Fruit fly (Drosophila melanogaster) whole organism, adult: ENCODE results near the gene CG11562.

Source experiments
- CG11617 ChIP-seq: fragments of 200-800 bp; sonication (Bioruptor generic); optimal IDR thresholded peaks from 2 replicates; lab custom pipeline; 2017; ENCODE audit warnings: mild to moderate bottlenecking, missing biosample characterization, missing genetic modification reagents, missing genetic modification characterization
- CG12768 ChIP-seq: fragments of 200-800 bp; sonication (Bioruptor generic); optimal IDR thresholded peaks from 2 replicates; lab custom pipeline; 2017; ENCODE audit warnings: missing biosample characterization, missing genetic modification characterization, mild to moderate bottlenecking, moderate library complexity, missing genetic modification reagents
- CG14711 ChIP-seq: fragments of 200-800 bp; sonication (Bioruptor generic); optimal IDR thresholded peaks from 2 replicates; lab custom pipeline; 2018; ENCODE audit warnings: missing biosample characterization, mild to moderate bottlenecking, missing genetic modification characterization, moderate library complexity
- CG1620 ChIP-seq: fragments of 200-800 bp; sonication (Bioruptor generic); optimal IDR thresholded peaks from 2 replicates; lab custom pipeline; 2016; ENCODE audit warnings: missing biosample characterization, missing genetic modification characterization
- CG33017 ChIP-seq: fragments of 200-800 bp; sonication (Bioruptor generic); optimal IDR thresholded peaks from 2 replicates; lab custom pipeline; 2018; ENCODE audit warnings: missing biosample characterization, mild to moderate bottlenecking, missing genetic modification characterization, moderate library complexity
- CG5204 ChIP-seq: fragments of 200-800 bp; sonication (Bioruptor generic); optimal IDR thresholded peaks from 2 replicates; lab custom pipeline; 2016; ENCODE audit warnings: missing biosample characterization, missing genetic modification characterization
- CG7045 ChIP-seq: fragments of 200-800 bp; sonication (Bioruptor generic); optimal IDR thresholded peaks from 2 replicates; lab custom pipeline; 2017; ENCODE audit warnings: missing biosample characterization, mild to moderate bottlenecking, missing genetic modification characterization
- CG7101 ChIP-seq: fragments of 200-800 bp; sonication (Bioruptor generic); optimal IDR thresholded peaks from 2 replicates; lab custom pipeline; 2018; ENCODE audit warnings: missing biosample characterization, mild to moderate bottlenecking, missing genetic modification characterization, moderate library complexity
- Clk ChIP-seq: fragments of 200-800 bp; sonication (Bioruptor generic); optimal IDR thresholded peaks from 2 replicates; lab custom pipeline; 2017; ENCODE audit warnings: missing biosample characterization, missing genetic modification characterization
- Crg-1 ChIP-seq: fragments of 200-800 bp; sonication (Bioruptor generic); optimal IDR thresholded peaks from 2 replicates; lab custom pipeline; 2016; ENCODE audit warnings: missing biosample characterization, missing genetic modification characterization
- Hr96 ChIP-seq: fragments of 200-800 bp; sonication (Bioruptor generic); optimal IDR thresholded peaks from 2 replicates; lab custom pipeline; 2016; ENCODE audit warnings: missing biosample characterization, missing genetic modification characterization
- Mnt ChIP-seq: fragments of 200-800 bp; sonication (Bioruptor generic); optimal IDR thresholded peaks from 2 replicates; lab custom pipeline; 2016; ENCODE audit warnings: missing biosample characterization, mild to moderate bottlenecking, missing genetic modification characterization
- bab1 ChIP-seq: fragments of 200-800 bp; sonication (Bioruptor generic); optimal IDR thresholded peaks from 3 replicates; lab custom pipeline; 2019; ENCODE audit warnings: missing biosample characterization, mild to moderate bottlenecking, missing genetic modification characterization, moderate library complexity
- cic ChIP-seq: fragments of 200-800 bp; sonication (Bioruptor generic); optimal IDR thresholded peaks from 2 replicates; lab custom pipeline; 2017; ENCODE audit warnings: missing biosample characterization, mild to moderate bottlenecking, missing genetic modification characterization, moderate library complexity
- cnc ChIP-seq, 2 experiments: fragments of >200 bp; optimal IDR thresholded peaks; 2 replicates each; lab custom pipeline; 2017
- kay ChIP-seq: fragments of 200-800 bp; sonication (Bioruptor generic); peaks from one replicate; lab custom pipeline; 2016; ENCODE audit warnings: missing biosample characterization, missing genetic modification characterization, borderline replicate concordance
- ovo ChIP-seq: fragments of 200-800 bp; sonication (Bioruptor generic); optimal IDR thresholded peaks from 2 replicates; lab custom pipeline; 2016; ENCODE audit warnings: missing biosample characterization, missing genetic modification characterization
- pad ChIP-seq: fragments of 200-800 bp; sonication (Bioruptor generic); optimal IDR thresholded peaks from 3 replicates; lab custom pipeline; 2017; ENCODE audit warnings: missing biosample characterization, missing genetic modification characterization, mild to moderate bottlenecking, moderate library complexity, missing genetic modification reagents
- tj ChIP-seq: fragments of 200-800 bp; sonication (Bioruptor generic); optimal IDR thresholded peaks from 3 replicates; lab custom pipeline; 2017; ENCODE audit warnings: missing biosample characterization, mild to moderate bottlenecking, missing genetic modification characterization, moderate library complexity
- toe ChIP-seq: fragments of 200-800 bp; sonication (Bioruptor generic); optimal IDR thresholded peaks from 2 replicates; lab custom pipeline; 2016; ENCODE audit warnings: missing biosample characterization, missing genetic modification characterization

Gene CG11562

DNA sequence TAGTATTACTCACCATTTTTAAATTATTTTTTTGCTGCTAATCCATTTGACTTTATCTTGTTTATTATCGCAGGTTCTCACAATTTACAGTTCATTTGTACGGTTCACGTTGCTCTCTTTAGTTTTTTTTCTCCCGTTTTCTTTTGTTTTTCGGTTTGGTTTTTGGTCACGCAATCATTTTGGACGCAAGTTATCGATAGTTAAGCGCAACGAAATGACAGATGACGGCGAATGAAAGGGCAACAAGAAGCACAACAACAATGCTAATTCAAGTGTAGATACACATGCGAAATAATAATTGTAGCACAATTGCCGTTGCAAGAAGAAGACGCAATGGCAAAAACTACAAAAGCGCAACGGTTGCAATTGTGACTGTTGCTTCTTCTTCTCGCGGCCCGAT lies 43.6 kb upstream of the CG11562 start:
- TF ChIP-seq CG11617 (no peak), CG7101 (no peak), tj (peak; percentile 72), Hr96 (GFP tag; lab: Kevin White, UChicago) (no peak)

DNA sequence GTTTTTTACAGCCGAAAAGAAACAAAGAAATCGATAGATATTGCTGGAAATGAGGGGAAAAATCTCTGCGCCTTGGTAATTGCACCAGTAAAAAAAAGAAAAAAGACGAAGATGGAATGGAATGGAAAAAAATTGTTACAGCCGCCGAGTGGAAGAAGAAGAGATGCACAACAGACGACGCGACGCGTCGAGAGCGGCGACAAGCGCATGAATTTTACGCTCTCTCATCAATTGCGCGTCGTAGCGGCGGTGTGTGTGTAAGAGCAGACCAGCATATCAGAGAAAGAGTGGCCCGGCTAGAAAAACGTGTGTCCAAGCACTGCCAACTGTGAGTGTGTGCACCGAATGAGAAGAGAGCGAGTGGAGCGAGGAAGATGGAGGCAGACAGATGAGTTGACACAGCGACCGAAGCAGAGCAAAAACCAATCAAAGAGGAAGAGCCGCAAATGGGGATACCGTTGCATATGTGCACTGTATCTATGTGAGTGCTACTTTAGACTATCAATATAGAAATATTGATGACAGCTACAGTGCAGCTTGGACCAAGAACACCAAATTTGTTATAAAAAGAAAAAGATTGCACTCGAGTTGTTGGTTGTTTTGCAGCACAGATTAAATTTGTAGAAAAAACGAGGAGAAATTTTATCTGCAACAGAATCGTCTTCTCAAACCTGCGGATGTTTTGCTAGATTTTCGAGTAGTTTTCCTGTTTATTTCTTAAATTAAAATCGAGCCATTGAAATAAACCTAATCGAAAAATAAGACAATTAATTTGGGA lies 43.0 kb upstream of the CG11562 start:
- TF ChIP-seq Clk = no peak
- peak; percentile 76 for TF ChIP-seq pad (GFP tag; lab: Kevin White, UChicago)
- peak; percentile 35 for TF ChIP-seq CG14711 (tag; lab: Kevin White, UChicago)
- TF ChIP-seq kay (GFP tag; lab: Kevin White, UChicago) = no peak
- peak; percentile 7 for TF ChIP-seq Hr96 (GFP tag; lab: Kevin White, UChicago)
- peak; percentile 25 for TF ChIP-seq tj
- TF ChIP-seq CG33017 (tag; lab: Kevin White, UChicago) = peak; percentile 11
- peak; percentile 18 for TF ChIP-seq ovo
- TF ChIP-seq cic (GFP tag; lab: Kevin White, UChicago) = peak; percentile 32
- peak; percentile 21 for TF ChIP-seq CG7101
- no peak for TF ChIP-seq cnc (optimal IDR thresholded peaks at IDR 0.05; lab: Kevin White, UChicago)
- peak; percentile 60 for TF ChIP-seq CG7045
- TF ChIP-seq Crg-1 (GFP tag; lab: Kevin White, UChicago) = peak; percentile 22
- TF ChIP-seq Mnt (GFP tag; lab: Kevin White, UChicago) = peak; percentile 32
- TF ChIP-seq CG11617 = no peak
- peak; percentile 28 for TF ChIP-seq CG12768 (GFP tag; lab: Kevin White, UChicago)

DNA sequence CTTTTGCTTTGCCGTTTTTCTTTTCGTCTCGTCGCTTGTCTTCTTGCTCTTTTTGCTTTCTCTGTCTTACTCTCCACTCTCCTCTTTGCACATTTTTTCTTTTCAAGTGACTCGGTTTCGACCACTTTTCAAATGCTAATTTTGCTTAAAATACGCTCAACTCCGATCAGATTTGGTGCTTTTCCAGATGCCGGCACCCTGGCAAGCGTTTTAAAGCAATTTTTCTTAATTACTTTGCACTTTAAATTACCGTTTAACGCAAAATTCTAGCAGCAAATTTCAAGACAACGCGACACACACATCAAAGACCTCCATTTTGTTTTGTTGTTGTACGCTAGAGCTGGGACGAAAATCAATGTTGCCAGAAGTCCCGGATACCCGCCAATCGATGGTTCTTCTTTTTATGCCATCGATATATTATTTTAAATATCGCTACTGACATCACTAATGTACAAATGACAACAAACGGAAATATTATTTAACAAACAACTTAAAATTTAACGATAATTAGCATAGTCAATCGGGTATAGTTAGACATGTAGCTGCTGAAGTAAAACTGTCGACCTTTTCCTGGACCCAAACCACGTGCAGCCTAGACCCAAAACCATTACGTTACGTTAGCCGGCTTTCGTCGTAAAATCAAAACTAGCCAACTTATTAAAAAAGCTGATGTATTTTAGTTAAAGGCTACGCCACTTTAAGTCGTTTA lies 41.6 kb upstream of the CG11562 start, which contains the start of gene kis:
Gene kis (minus strand): TSS at position 317 of the 709 bp plus-strand sequence.
- TF ChIP-seq pad (GFP tag; lab: Kevin White, UChicago) (peak; percentile 23), CG12768 (GFP tag; lab: Kevin White, UChicago) (peak; percentile 8), cic (GFP tag; lab: Kevin White, UChicago) (no peak), tj (no peak), CG33017 (tag; lab: Kevin White, UChicago) (peak; percentile 46), kay (GFP tag; lab: Kevin White, UChicago) (no peak), CG1620 (GFP tag; lab: Kevin White, UChicago) (peak; percentile 64), Mnt (GFP tag; lab: Kevin White, UChicago) (peak; percentile 75), CG11617 (peak; percentile 46), CG7045 (peak; percentile 24), bab1 (GFP tag; lab: Kevin White, UChicago) (peak; percentile 75), Clk (peak; percentile 9), CG14711 (tag; lab: Kevin White, UChicago) (no peak), ovo (no peak), Crg-1 (GFP tag; lab: Kevin White, UChicago) (peak; percentile 34), CG5204 (GFP tag; lab: Kevin White, UChicago) (no peak), toe (no peak), Hr96 (GFP tag; lab: Kevin White, UChicago) (peak; percentile 56), CG7101 (peak; percentile 25), cnc (optimal IDR thresholded peaks at IDR 0.05; lab: Kevin White, UChicago) (no peak)

DNA sequence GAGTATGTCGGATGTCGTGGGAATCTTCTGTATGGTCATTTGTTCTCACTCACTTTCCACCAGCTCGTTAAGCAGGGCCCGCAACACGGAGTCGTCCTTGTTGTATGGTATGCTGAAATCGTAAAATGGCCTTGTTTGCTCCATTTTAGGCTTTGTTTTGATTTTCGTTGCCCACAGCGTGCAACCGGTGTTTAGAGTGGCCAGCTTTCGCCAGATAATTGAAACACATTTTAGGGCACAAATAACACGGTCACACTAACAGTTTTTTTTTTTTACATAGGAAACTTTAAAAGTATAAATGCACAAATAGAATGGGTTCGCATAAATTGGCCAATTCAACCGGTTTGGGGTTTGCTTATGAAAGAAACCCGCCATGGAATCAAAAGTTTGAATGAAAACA lies 40.0 kb upstream of the CG11562 start, which contains the start of gene Rpp30:
Gene Rpp30 (minus strand): TSS at position 200 of the 400 bp plus-strand sequence.
- peak; percentile 82 for TF ChIP-seq Mnt (GFP tag; lab: Kevin White, UChicago)
- TF ChIP-seq bab1 (GFP tag; lab: Kevin White, UChicago) = peak; percentile 59
- no peak for TF ChIP-seq toe

DNA sequence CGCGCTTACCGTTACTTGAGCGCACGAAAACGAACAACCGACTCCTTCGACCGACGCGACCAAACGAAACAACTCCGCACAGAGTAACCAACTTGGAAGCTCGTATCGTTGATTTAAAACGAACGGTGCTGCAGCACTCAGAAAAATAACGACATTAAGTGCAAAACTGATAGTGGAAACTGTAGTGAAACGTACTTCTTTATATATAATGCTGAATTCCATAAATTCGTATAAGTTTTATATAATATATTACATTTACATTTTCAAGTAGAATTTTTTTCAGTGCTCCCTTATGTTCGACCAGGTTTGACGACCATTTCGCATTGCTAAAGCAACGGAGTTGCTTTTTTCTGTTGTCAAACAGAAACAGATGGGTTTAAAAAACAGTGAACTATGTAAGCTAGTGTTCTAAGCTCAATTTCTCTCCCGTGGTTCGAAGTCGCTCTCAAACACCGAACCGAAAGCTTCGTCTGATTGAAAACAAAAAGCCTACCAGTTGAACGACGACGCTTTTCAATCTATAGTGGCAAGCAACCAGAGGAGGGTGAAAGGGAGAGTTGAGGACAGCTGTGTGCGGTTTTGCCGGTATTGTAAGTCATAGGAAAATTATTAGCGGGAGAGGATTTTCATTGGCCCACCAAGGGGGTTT lies 24.7 kb upstream of the CG11562 start, which contains the start of gene CG17075:
Gene CG17075 (minus strand): TSS at position 65 of the 649 bp plus-strand sequence.
- TF ChIP-seq CG12768 (GFP tag; lab: Kevin White, UChicago) (peak; percentile 81), bab1 (GFP tag; lab: Kevin White, UChicago) (no peak), ovo (no peak), CG5204 (GFP tag; lab: Kevin White, UChicago) (no peak), pad (GFP tag; lab: Kevin White, UChicago) (no peak), CG14711 (tag; lab: Kevin White, UChicago) (peak; percentile 59), CG7045 (peak; percentile 81), Clk (peak; percentile 46), kay (GFP tag; lab: Kevin White, UChicago) (no peak), toe (peak; percentile 48), cnc (optimal IDR thresholded peaks at IDR 0.05; lab: Kevin White, UChicago) (no peak), Mnt (GFP tag; lab: Kevin White, UChicago) (no peak), CG11617 (peak; percentile 61), tj (peak; percentile 20), CG33017 (tag; lab: Kevin White, UChicago) (peak; percentile 82), cic (GFP tag; lab: Kevin White, UChicago) (no peak), Hr96 (GFP tag; lab: Kevin White, UChicago) (no peak), Crg-1 (GFP tag; lab: Kevin White, UChicago) (peak; percentile 13), CG7101 (peak; percentile 76), CG1620 (GFP tag; lab: Kevin White, UChicago) (no peak)
